Worm (Caenorhabditis elegans) whole organism, young adult: ENCODE data around the gene K08D12.8.

ENCODE experiments used
- F39B2.1 ChIP-seq: fragments of 200-800 bp; sonication (Bioruptor generic); IDR thresholded peaks from 2 replicates; pipeline ENCODE4 v1.3.6; 2022; ENCODE audit warnings: missing genetic modification reagents, missing genetic modification characterization, missing compliant biosample characterization
- aptf-2 ChIP-seq: fragments of 200-800 bp; sonication (Bioruptor generic); conservative IDR thresholded peaks from 2 replicates; pipeline ENCODE4 v1.3.6; 2022; ENCODE audit warnings: missing genetic modification reagents, missing genetic modification characterization, missing compliant biosample characterization

ce11 chrIV:1751243-1751642 is 25.3 kb downstream of the K08D12.8 start:
- TF ChIP-seq F39B2.1 (GFP tag; lab: Robert Waterston, UW) = no peak
- TF ChIP-seq aptf-2 = no peak
